Worm (Caenorhabditis elegans) whole organism, midembryonic: ENCODE results near the gene T23E7.2.

ENCODE experiments used
- klf-2 ChIP-seq: fragments of 200-800 bp; sonication (Bioruptor generic); conservative IDR thresholded peaks from 2 replicates; pipeline ENCODE4 v1.3.6; 2022; ENCODE audit warnings: missing genetic modification reagents, missing genetic modification characterization, missing compliant biosample characterization
- med-1 ChIP-seq: sonication (generic microtip); optimal IDR thresholded peaks from 2 replicates; lab custom pipeline; 2017; ENCODE audit warnings: missing genetic modification characterization, mild to moderate bottlenecking, missing compliant biosample characterization, antibody characterized with exemption, missing genetic modification reagents; ENCODE audit not compliant: insufficient read depth
- tab-1 ChIP-seq: fragments of 200-800 bp; sonication (Bioruptor generic); IDR thresholded peaks from 2 replicates; pipeline ENCODE4 v1.3.6; 2022; ENCODE audit warnings: missing genetic modification characterization, missing compliant biosample characterization
- ztf-23 ChIP-seq: fragments of 200-800 bp; sonication (Bioruptor generic); IDR thresholded peaks from 2 replicates; pipeline ENCODE4 v1.3.6; 2022; ENCODE audit warnings: missing genetic modification reagents, missing genetic modification characterization, missing compliant biosample characterization

ce11 chrX:17711598-17711997 lies 40.8 kb downstream of the T23E7.2 start, which contains the start of gene H11L12.1:
- TF ChIP-seq med-1 (GFP tag; lab: Kevin White, UChicago) (no peak), tab-1 (GFP tag; lab: Robert Waterston, UW) (no peak), klf-2 (GFP tag; lab: Robert Waterston, UW) (no peak), ztf-23 (GFP tag; lab: Robert Waterston, UW) (no peak)
